Worm (Caenorhabditis elegans) whole organism, L4/young adult: ENCODE measurements around the gene C45H4.14.

Experiments
- W03F9.2 ChIP-seq: fragments of 150-350 bp; optimal IDR thresholded peaks from 2 replicates; lab custom pipeline; 2014; ENCODE audit warnings: missing biosample characterization, missing genetic modification characterization
- dao-5 ChIP-seq: sonication (generic microtip); optimal IDR thresholded peaks from 2 replicates; lab custom pipeline; 2016; ENCODE audit warnings: missing genotype, missing genetic modification characterization, moderate library complexity, missing compliant biosample characterization
- him-1 ChIP-seq: sonication (generic microtip); optimal IDR thresholded peaks from 2 replicates; lab custom pipeline; 2016; ENCODE audit warnings: missing genotype, missing genetic modification reagents, missing genetic modification characterization, missing compliant biosample characterization

The C45H4.14 gene

ce11 chrV:2179214-2179613 lies 20.0 kb upstream of the C45H4.14 start, which contains the start of gene cyp-33C1:
Gene cyp-33C1, plus strand, starts transcription at chrV:2179514.
- TF ChIP-seq W03F9.2 (tag; lab: Kevin White, UChicago) = no peak
- TF ChIP-seq dao-5 (tag; lab: Kevin White, UChicago) = no peak
- no peak for TF ChIP-seq him-1

- TF ChIP-seq him-1 (no peak), W03F9.2 (tag; lab: Kevin White, UChicago) (no peak), dao-5 (tag; lab: Kevin White, UChicago) (no peak)
These were observed 18.1 kb upstream of the C45H4.14 start, which contains the start of gene srbc-17 for ce11 chrV:2177307-2177764. Gene srbc-17, plus strand, starts transcription at chrV:2177714.

- no peak for TF ChIP-seq him-1
- no peak for TF ChIP-seq dao-5 (tag; lab: Kevin White, UChicago)
- TF ChIP-seq W03F9.2 (tag; lab: Kevin White, UChicago) = no peak
These were observed 16.0 kb upstream of the C45H4.14 start, which contains the start of gene C45H4.18 for ce11 chrV:2175242-2175641. Gene C45H4.18, plus strand, starts transcription at chrV:2175542.

ce11 chrV:2174465-2174864 lies 15.2 kb upstream of the C45H4.14 start:
- TF ChIP-seq him-1 (no peak), dao-5 (tag; lab: Kevin White, UChicago) (no peak)

- TF ChIP-seq him-1 (no peak), W03F9.2 (tag; lab: Kevin White, UChicago) (no peak), dao-5 (tag; lab: Kevin White, UChicago) (no peak)
These were observed 7.4 kb upstream of the C45H4.14 start, which contains the start of gene srbc-19 for ce11 chrV:2166679-2167078. Gene srbc-19, minus strand, starts transcription at chrV:2166779.

ce11 chrV:2163735-2164134 lies 4.5 kb upstream of the C45H4.14 start, which contains the start of gene str-255:
Gene str-255, minus strand, starts transcription at chrV:2163835.
- TF ChIP-seq dao-5 (tag; lab: Kevin White, UChicago) (no peak), him-1 (no peak), W03F9.2 (tag; lab: Kevin White, UChicago) (no peak)

- no peak for TF ChIP-seq W03F9.2 (tag; lab: Kevin White, UChicago)
- TF ChIP-seq dao-5 (tag; lab: Kevin White, UChicago) = no peak
- TF ChIP-seq him-1 = no peak
These were observed 2.4 kb downstream of the C45H4.14 start, which contains the start of gene srbc-22 for ce11 chrV:2156830-2157229. Gene srbc-22, plus strand, starts transcription at chrV:2157130.

- TF ChIP-seq dao-5 (tag; lab: Kevin White, UChicago) = no peak
- no peak for TF ChIP-seq W03F9.2 (tag; lab: Kevin White, UChicago)
- TF ChIP-seq him-1 = no peak
These were observed 4.0 kb downstream of the C45H4.14 start, which contains the start of gene srbc-21 for ce11 chrV:2155232-2155631. Gene srbc-21, plus strand, starts transcription at chrV:2155532.

- TF ChIP-seq dao-5 (tag; lab: Kevin White, UChicago) (no peak), W03F9.2 (tag; lab: Kevin White, UChicago) (no peak), him-1 (no peak)
These were observed 6.0 kb downstream of the C45H4.14 start, which contains the start of gene srbc-23 for ce11 chrV:2153274-2153673. Gene srbc-23, plus strand, starts transcription at chrV:2153574.

ce11 chrV:2151458-2151857 lies 7.8 kb downstream of the C45H4.14 start, which contains the start of gene srbc-24:
Gene srbc-24, plus strand, starts transcription at chrV:2151758.
- no peak for TF ChIP-seq him-1
- no peak for TF ChIP-seq dao-5 (tag; lab: Kevin White, UChicago)
- no peak for TF ChIP-seq W03F9.2 (tag; lab: Kevin White, UChicago)

ce11 chrV:2150876-2151275 lies 8.4 kb downstream of the C45H4.14 start, which contains the start of gene C45H4.13:
Gene C45H4.13, minus strand, starts transcription at chrV:2150976.
- no peak for TF ChIP-seq him-1
- no peak for TF ChIP-seq W03F9.2 (tag; lab: Kevin White, UChicago)
- no peak for TF ChIP-seq dao-5 (tag; lab: Kevin White, UChicago)

- TF ChIP-seq dao-5 (tag; lab: Kevin White, UChicago) (no peak), W03F9.2 (tag; lab: Kevin White, UChicago) (no peak), him-1 (no peak)
These were observed 9.8 kb downstream of the C45H4.14 start, which contains the start of gene C45H4.21 for ce11 chrV:2149432-2149831. Gene C45H4.21, minus strand, starts transcription at chrV:2149532.

- TF ChIP-seq W03F9.2 (tag; lab: Kevin White, UChicago) (no peak), him-1 (no peak), dao-5 (tag; lab: Kevin White, UChicago) (no peak)
These were observed 12.4 kb downstream of the C45H4.14 start, which contains the start of gene srbc-20 for ce11 chrV:2146795-2147194. Gene srbc-20, plus strand, starts transcription at chrV:2147095.

- no peak for TF ChIP-seq him-1
- no peak for TF ChIP-seq dao-5 (tag; lab: Kevin White, UChicago)
- TF ChIP-seq W03F9.2 (tag; lab: Kevin White, UChicago) = no peak
These were observed 13.2 kb downstream of the C45H4.14 start, which contains the start of gene str-52 for ce11 chrV:2146044-2146443. Gene str-52, minus strand, starts transcription at chrV:2146144.
